Fruit fly (Drosophila melanogaster): ENCODE measurements around the gene Set8.

dm6 chr3R:14348480-14348879 is 32.6 kb downstream of the Set8 start:
- TF ChIP-seq CG7101 (tag; optimal IDR thresholded peaks at IDR 0.05) (no peak), Clk (GFP tag; optimal IDR thresholded peaks at IDR 0.05) (no peak), kay (GFP tag; ENCODE audit: borderline replicate concordance) (peak; percentile 3), toe (GFP tag; optimal IDR thresholded peaks at IDR 0.05) (no peak), CG7045 (GFP tag; optimal IDR thresholded peaks at IDR 0.05) (no peak), tj (GFP tag; optimal IDR thresholded peaks at IDR 0.05) (no peak), pad (GFP tag; optimal IDR thresholded peaks at IDR 0.05) (no peak), CG12768 (GFP tag; optimal IDR thresholded peaks at IDR 0.05) (no peak), CG1620 (GFP tag; optimal IDR thresholded peaks at IDR 0.05) (no peak)

All from whole organism, adult.